Worm (Caenorhabditis elegans): ENCODE measurements around the gene wdr-5.2.

The wdr-5.2 gene

ce11 chrX:14347573-14347972 lies 2.3 kb upstream of the wdr-5.2 start, which contains the start of gene K04G11.3:
K04G11.3 (minus strand) TSS chrX:14347673.
- TF ChIP-seq unc-3 (GFP tag; conservative IDR thresholded peaks at IDR 0.05) (no peak), unc-3 (tag; optimal IDR thresholded peaks at IDR 0.05) (no peak), unc-86 (tag; optimal IDR thresholded peaks at IDR 0.05) (no peak), ceh-9 (tag; optimal IDR thresholded peaks at IDR 0.05) (no peak), dmd-4 (tag; optimal IDR thresholded peaks at IDR 0.05; ENCODE audit: borderline replicate concordance) (no peak), che-1 (tag; optimal IDR thresholded peaks at IDR 0.05) (no peak), npax-4 (tag; optimal IDR thresholded peaks at IDR 0.05) (no peak), lim-6 (tag; optimal IDR thresholded peaks at IDR 0.05) (no peak), ceh-6 (GFP tag; optimal IDR thresholded peaks at IDR 0.05) (no peak), ceh-19 (GFP tag; optimal IDR thresholded peaks at IDR 0.05) (no peak), ceh-45 (GFP tag; IDR thresholded peaks at IDR 0.05) (no peak), pros-1 (tag; optimal IDR thresholded peaks at IDR 0.05) (no peak), sox-4 (tag; optimal IDR thresholded peaks at IDR 0.05) (no peak), ztf-16 (tag; optimal IDR thresholded peaks at IDR 0.05) (no peak), pax-1 (tag; optimal IDR thresholded peaks at IDR 0.05) (no peak), nhr-232 (tag; optimal IDR thresholded peaks at IDR 0.05) (no peak), ref-2 (tag; optimal IDR thresholded peaks at IDR 0.05) (no peak), F13H6.1 (tag; optimal IDR thresholded peaks at IDR 0.05) (no peak), C08G9.2 (tag; optimal IDR thresholded peaks at IDR 0.05) (no peak)

DNA sequence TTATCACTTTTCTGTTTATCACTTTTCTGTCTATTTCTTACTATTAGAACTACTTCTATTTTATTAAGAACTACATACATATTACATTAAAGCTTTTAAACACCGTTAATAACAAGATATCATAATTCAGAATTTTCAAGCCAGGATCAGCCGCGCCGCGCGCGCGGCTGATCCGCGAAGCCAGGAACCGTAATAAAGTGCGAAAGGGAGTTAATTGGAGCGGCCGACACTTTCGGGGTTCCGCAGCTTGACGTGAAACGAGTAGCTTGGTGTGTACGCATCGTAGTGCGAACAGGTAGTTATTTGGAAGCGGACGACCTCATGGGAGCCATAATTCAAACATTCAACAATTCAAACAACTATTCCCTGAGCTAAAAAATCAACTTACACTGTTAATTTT lies 5.1 kb downstream of the wdr-5.2 start:
- TF ChIP-seq elt-2 (tag; optimal IDR thresholded peaks at IDR 0.05) (no peak), dmd-4 (tag; optimal IDR thresholded peaks at IDR 0.05; ENCODE audit: borderline replicate concordance) (no peak), zip-5 (tag; optimal IDR thresholded peaks at IDR 0.05) (no peak), T23F11.4 (GFP tag; optimal IDR thresholded peaks at IDR 0.05) (no peak), pha-2 (tag; optimal IDR thresholded peaks at IDR 0.05) (no peak), odd-2 (tag; optimal IDR thresholded peaks at IDR 0.05) (no peak), K02D7.2 (tag; optimal IDR thresholded peaks at IDR 0.05) (no peak), sox-2 (GFP tag; IDR thresholded peaks at IDR 0.05) (no peak), madf-2 (tag; optimal IDR thresholded peaks at IDR 0.05) (no peak), ztf-16 (tag; optimal IDR thresholded peaks at IDR 0.05) (no peak), tbx-2 (tag; optimal IDR thresholded peaks at IDR 0.05) (no peak), fkh-10 (GFP tag; optimal IDR thresholded peaks at IDR 0.05) (no peak), nfya-1 (tag; optimal IDR thresholded peaks at IDR 0.05) (no peak), lin-11 (tag; optimal IDR thresholded peaks at IDR 0.05) (no peak), ceh-2 (tag; optimal IDR thresholded peaks at IDR 0.05) (no peak)

- TF ChIP-seq unc-42 (tag; optimal IDR thresholded peaks at IDR 0.05) (peak; percentile 100), npax-4 (tag; optimal IDR thresholded peaks at IDR 0.05) (no peak)
Measured at ce11 chrX:14356683-14357287, 6.9 kb downstream of the wdr-5.2 start.

ce11 chrX:14359571-14359970 lies 9.7 kb downstream of the wdr-5.2 start:
- TF ChIP-seq unc-42 (tag; optimal IDR thresholded peaks at IDR 0.05) (no peak), unc-86 (tag; optimal IDR thresholded peaks at IDR 0.05) (no peak), fkh-6 (tag; optimal IDR thresholded peaks at IDR 0.05) (no peak), elt-2 (tag; optimal IDR thresholded peaks at IDR 0.05) (no peak), ztf-16 (tag; optimal IDR thresholded peaks at IDR 0.05) (no peak), gmeb-2 (tag; optimal IDR thresholded peaks at IDR 0.05) (no peak), unc-3 (GFP tag; conservative IDR thresholded peaks at IDR 0.05) (no peak), unc-3 (tag; optimal IDR thresholded peaks at IDR 0.05) (no peak), ceh-45 (GFP tag; IDR thresholded peaks at IDR 0.05) (no peak), fkh-10 (GFP tag; optimal IDR thresholded peaks at IDR 0.05) (no peak), Y22D7AL.16 (tag; optimal IDR thresholded peaks at IDR 0.05) (no peak), ceh-24 (tag; optimal IDR thresholded peaks at IDR 0.05) (no peak), madf-2 (tag; optimal IDR thresholded peaks at IDR 0.05) (no peak), odd-2 (tag; optimal IDR thresholded peaks at IDR 0.05) (no peak)

All from whole organism, late embryonic.